Fruit fly (Drosophila melanogaster): ENCODE results near the gene MED7.

DNA sequence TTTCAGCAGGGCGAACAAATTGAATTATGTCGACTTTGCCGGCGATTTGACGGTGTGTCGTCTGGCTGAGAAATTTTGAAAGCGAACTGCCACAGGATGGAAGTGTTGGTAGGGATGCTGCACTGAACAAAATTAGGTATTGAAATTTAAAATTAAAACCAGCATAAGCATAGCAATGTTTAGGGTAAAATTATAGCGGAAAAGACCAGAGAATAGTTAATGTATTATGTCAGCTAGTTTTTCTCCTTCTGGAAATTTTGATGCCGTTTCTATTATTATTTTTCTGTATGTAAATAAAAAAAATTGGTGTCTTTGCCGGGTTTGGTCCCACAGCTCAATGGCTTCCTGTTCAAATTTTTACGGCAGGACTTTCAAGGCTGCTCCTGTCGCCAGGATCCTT lies 34.1 kb downstream of the MED7 start:
- TF ChIP-seq CTCF (optimal IDR thresholded peaks at IDR 0.05) (no peak), CG8478 (optimal IDR thresholded peaks at IDR 0.05) (no peak)

All from S2 (cell line).